Fruit fly (Drosophila melanogaster) whole organism: ENCODE data around the gene CG43376.

Source experiments
- CG8478 ChIP-seq: fragments of >200 bp; optimal IDR thresholded peaks from 2 replicates; lab custom pipeline; 2018; ENCODE audit warnings: inconsistent platforms
- Dll ChIP-seq: fragments of >200 bp; optimal IDR thresholded peaks from 2 replicates; lab custom pipeline; 2017
- EcR ChIP-seq, 2 experiments: fragments of >200 bp; optimal IDR thresholded peaks; 2 replicates each; lab custom pipeline; 2017; ENCODE audit warnings: missing biosample characterization in 2 of 2, missing genetic modification characterization in 2 of 2, missing genetic modification reagents in 2 of 2
- pan ChIP-seq: fragments of >200 bp; optimal IDR thresholded peaks from 2 replicates; lab custom pipeline; 2017
- psq ChIP-seq: fragments of >200 bp; optimal IDR thresholded peaks from 2 replicates; lab custom pipeline; 2017
- usp ChIP-seq: fragments of >200 bp; optimal IDR thresholded peaks from 2 replicates; lab custom pipeline; 2017; ENCODE audit warnings: missing biosample characterization, missing genetic modification characterization, mixed read lengths

The CG43376 gene

DNA sequence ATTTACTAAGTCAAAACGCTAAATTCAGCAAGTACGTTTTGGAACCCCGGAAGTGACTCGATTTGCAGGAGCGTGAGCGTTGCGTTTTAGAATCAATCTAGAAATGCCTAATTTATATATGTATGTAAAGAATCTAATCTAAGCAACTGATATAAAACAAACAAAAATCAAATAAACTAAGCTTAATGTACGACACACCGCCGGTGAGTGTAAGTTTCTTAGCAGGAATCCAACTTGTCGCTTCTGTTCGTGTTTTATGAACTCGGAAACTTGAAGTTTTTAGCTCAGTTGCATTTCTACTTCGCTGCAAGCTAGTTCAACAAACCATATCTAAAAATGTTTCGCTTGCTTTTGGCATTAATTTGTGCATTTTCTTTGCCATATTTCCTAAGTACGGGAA, at the start of gene CG43376:
Gene CG43376, plus strand, starts transcription at position 301 of the 400 bp plus-strand sequence.
- TF ChIP-seq EcR (GFP tag; optimal IDR thresholded peaks at IDR 0.05; lab: Kevin White, UChicago) (no peak), Dll (lab: Kevin White, UChicago) (no peak), CG8478 (lab: Kevin White, UChicago) (no peak), usp (GFP tag; lab: Kevin White, UChicago) (no peak), psq (lab: Kevin White, UChicago) (no peak)

- no peak for TF ChIP-seq usp (GFP tag; lab: Kevin White, UChicago)
- no peak for TF ChIP-seq psq (lab: Kevin White, UChicago)
- no peak for TF ChIP-seq Dll (lab: Kevin White, UChicago)
- no peak for TF ChIP-seq pan
- no peak for TF ChIP-seq CG8478 (lab: Kevin White, UChicago)
- TF ChIP-seq EcR (GFP tag; optimal IDR thresholded peaks at IDR 0.05; lab: Kevin White, UChicago): no peak
These were observed 41.5 kb upstream of the CG43376 start for dm6 chr2L:13732287-13732686.

DNA sequence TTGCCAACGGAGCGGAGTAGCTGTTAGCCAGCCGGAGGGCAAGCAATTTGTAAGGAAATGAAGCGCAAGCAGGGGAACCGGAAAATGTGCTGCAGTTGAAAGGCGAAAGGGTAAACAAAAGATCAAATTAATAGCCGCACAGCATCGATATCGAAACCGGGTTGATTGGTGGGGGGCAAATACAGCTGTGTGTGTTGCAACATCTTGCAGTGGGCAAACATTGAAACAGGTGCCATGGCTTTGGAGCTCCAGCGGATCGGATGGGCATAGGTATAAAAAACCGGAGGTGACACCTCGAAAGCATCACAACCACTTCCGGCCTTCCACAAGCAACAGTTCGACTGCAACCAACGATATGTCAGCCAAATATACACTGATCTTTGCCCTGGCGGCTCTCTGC, 38.0 kb upstream of the CG43376 start, which contains the start of gene nur:
Gene nur, plus strand, starts transcription at position 301 of the 400 bp plus-strand sequence.
- TF ChIP-seq psq (lab: Kevin White, UChicago) (no peak), pan (no peak), CG8478 (lab: Kevin White, UChicago) (no peak), EcR (GFP tag; optimal IDR thresholded peaks at IDR 0.05; lab: Kevin White, UChicago) (no peak), Dll (lab: Kevin White, UChicago) (no peak), usp (GFP tag; lab: Kevin White, UChicago) (no peak)

dm6 chr2L:13746652-13747051, 27.1 kb upstream of the CG43376 start, which contains the start of gene TM9SF4:
TSS of gene TM9SF4 (plus strand) at chr2L:13746952.
- TF ChIP-seq EcR (GFP tag; optimal IDR thresholded peaks at IDR 0.05; lab: Kevin White, UChicago): no peak
- TF ChIP-seq CG8478 (lab: Kevin White, UChicago): no peak
- TF ChIP-seq psq (lab: Kevin White, UChicago): no peak
- no peak for TF ChIP-seq usp (GFP tag; lab: Kevin White, UChicago)
- no peak for TF ChIP-seq pan
- no peak for TF ChIP-seq Dll (lab: Kevin White, UChicago)

- TF ChIP-seq usp (GFP tag; lab: Kevin White, UChicago): no peak
- TF ChIP-seq CG8478 (lab: Kevin White, UChicago): no peak
- no peak for TF ChIP-seq pan
- no peak for TF ChIP-seq Dll (lab: Kevin White, UChicago)
- no peak for TF ChIP-seq EcR (GFP tag; optimal IDR thresholded peaks at IDR 0.05; lab: Kevin White, UChicago)
These were observed 10.7 kb upstream of the CG43376 start for dm6 chr2L:13763144-13763543.

- TF ChIP-seq psq (lab: Kevin White, UChicago): no peak
- TF ChIP-seq CG8478 (lab: Kevin White, UChicago): no peak
- TF ChIP-seq pan: no peak
- TF ChIP-seq Dll (lab: Kevin White, UChicago): no peak
- no peak for TF ChIP-seq usp (GFP tag; lab: Kevin White, UChicago)
- TF ChIP-seq EcR (GFP tag; optimal IDR thresholded peaks at IDR 0.05; lab: Kevin White, UChicago): no peak
These were observed 2.9 kb upstream of the CG43376 start for dm6 chr2L:13770884-13771283.

DNA sequence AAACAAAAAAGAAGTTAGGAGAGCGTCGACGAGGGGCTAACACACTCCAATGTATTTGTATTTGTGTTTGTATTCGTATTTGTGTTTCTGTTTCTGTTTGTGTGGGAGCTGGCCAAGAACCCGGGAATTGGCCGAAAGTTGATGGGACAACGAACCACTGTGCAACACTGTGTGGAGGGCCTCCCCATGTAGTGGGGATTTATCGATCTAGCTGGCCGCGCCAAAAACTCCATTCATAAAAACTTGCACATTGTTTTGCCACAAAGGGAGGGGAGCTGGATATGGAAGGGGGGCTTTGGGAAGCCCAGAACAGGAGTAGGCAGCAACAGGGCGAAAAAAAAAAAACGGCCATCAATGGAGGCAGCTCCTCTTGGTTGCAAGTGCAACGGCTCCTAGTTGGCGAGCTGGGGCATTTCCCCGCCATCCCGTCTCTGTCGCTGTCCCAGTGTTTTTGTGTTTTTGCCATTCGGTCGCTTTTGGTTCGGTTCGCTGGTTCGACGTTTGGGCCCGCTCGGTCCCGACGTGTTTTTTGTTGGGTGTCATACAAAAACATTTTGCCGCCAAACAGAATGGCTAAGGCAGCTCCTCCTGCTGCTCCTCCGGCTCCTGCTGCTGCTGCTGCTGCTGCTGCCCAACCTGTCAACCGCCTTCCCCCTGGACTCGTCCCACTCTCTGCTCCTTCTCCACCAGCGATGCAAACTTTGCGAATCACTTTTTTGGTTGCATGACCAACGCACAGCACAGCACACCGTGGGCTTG, 3.3 kb downstream of the CG43376 start:
- TF ChIP-seq CG8478 (lab: Kevin White, UChicago) (no peak), pan (no peak), usp (GFP tag; lab: Kevin White, UChicago) (no peak), psq (lab: Kevin White, UChicago) (no peak), Dll (lab: Kevin White, UChicago) (no peak), EcR (GFP tag; optimal IDR thresholded peaks at IDR 0.05; lab: Kevin White, UChicago) (no peak)

DNA sequence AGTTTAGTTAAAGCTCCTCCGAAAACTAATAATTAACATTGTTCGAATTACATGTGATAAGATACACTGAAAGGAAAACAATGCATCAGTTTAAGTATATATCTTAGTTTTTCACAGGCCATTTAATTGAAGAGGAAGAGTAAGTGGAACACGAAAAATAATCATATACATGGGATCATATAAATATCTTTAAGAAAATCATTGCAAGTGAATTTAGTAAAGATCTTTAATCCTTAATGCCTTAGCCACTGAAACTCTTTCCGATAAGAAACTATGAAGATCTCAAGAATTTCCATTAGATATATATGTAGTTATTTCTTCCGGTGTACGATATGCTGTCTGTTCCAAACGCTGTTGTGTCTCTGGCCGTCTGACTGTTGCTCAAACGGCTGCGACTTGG, 4.9 kb downstream of the CG43376 start:
- TF ChIP-seq pan: no peak
- no peak for TF ChIP-seq Dll (lab: Kevin White, UChicago)
- TF ChIP-seq EcR (GFP tag; optimal IDR thresholded peaks at IDR 0.05; lab: Kevin White, UChicago): no peak
- TF ChIP-seq psq (lab: Kevin White, UChicago): no peak
- TF ChIP-seq CG8478 (lab: Kevin White, UChicago): no peak
- TF ChIP-seq usp (GFP tag; lab: Kevin White, UChicago): no peak

DNA sequence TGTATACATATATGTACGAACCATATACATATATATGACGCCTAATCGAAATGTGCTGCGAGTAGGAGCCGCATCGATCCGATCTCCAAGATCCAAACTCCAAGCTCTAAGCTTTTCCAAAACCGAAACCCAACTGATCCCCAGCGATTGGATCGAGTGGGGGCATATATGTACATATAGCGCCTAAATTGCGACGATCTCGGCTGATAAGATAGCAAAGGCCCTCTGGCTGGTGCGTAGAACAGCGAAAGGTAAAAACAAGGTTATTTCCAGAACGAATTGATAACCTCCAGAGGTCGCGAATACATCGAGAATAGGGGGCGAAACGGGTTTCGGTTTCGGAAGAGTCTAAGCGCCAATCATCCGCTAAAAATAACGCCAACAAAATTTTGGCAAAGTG, 5.4 kb downstream of the CG43376 start:
- TF ChIP-seq CG8478 (lab: Kevin White, UChicago) (no peak), pan (no peak), usp (GFP tag; lab: Kevin White, UChicago) (no peak), EcR (GFP tag; optimal IDR thresholded peaks at IDR 0.05; lab: Kevin White, UChicago) (no peak)

- no peak for TF ChIP-seq usp (GFP tag; lab: Kevin White, UChicago)
- no peak for TF ChIP-seq CG8478 (lab: Kevin White, UChicago)
- no peak for TF ChIP-seq psq (lab: Kevin White, UChicago)
- TF ChIP-seq EcR (GFP tag; optimal IDR thresholded peaks at IDR 0.05; lab: Kevin White, UChicago): no peak
- TF ChIP-seq pan: no peak
- TF ChIP-seq Dll (lab: Kevin White, UChicago): no peak
These were observed 6.0 kb downstream of the CG43376 start for dm6 chr2L:13779795-13780108.

- TF ChIP-seq EcR (GFP tag; optimal IDR thresholded peaks at IDR 0.05; lab: Kevin White, UChicago) (no peak), pan (no peak), psq (lab: Kevin White, UChicago) (no peak), Dll (lab: Kevin White, UChicago) (no peak), CG8478 (lab: Kevin White, UChicago) (no peak), usp (GFP tag; lab: Kevin White, UChicago) (no peak)
These were observed 6.5 kb downstream of the CG43376 start, which contains the start of the genes CG9008 and p38b for dm6 chr2L:13780109-13780947. TSS of gene CG9008 (minus strand) at chr2L:13780165. TSS of gene p38b (plus strand) at chr2L:13780689.
